Worm (Caenorhabditis elegans): Measurements from ENCODE around the gene F42A9.3.
A peak's percentile ranks its signal among the peaks of the same experiment; 100 is the strongest.

The F42A9.3 gene

DNA sequence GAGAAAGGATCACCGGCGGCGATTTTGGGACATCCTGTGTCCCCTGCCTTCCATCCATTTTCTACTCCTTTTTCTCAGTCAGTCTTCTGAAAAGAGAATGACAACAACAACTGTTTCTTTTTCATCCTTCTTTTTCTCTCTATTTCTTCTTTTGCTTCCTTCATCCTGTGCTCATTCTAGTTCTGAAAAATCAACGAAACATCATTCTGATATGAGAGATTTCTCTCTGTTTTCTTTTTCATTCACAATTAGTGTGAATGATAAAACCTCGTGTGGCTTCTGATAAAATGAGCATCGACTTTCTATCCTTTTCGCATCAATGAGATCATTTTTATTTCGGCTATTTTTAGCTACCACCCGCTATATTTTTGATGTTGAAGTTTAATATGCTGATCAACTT, 11.8 kb upstream of the F42A9.3 start (continued):
- TF ChIP-seq ceh-90 (tag; optimal IDR thresholded peaks at IDR 0.05), result no peak
- no peak for TF ChIP-seq unc-130 (tag; optimal IDR thresholded peaks at IDR 0.05)
- peak; percentile 43 for TF ChIP-seq rnt-1 (tag; optimal IDR thresholded peaks at IDR 0.05)
- TF ChIP-seq efl-3 (GFP tag; optimal IDR thresholded peaks at IDR 0.05), result no peak
- TF ChIP-seq lin-14 (GFP tag; optimal IDR thresholded peaks at IDR 0.05), result peak; percentile 79
- no peak for TF ChIP-seq nhr-84 (tag; optimal IDR thresholded peaks at IDR 0.05)
- 0 out of 2 replicates have a peak, but pooled peaks have one; percentile 10 for TF ChIP-seq unc-98 (GFP tag; IDR thresholded peaks at IDR 0.05)
- no peak for TF ChIP-seq ztf-4 (tag; optimal IDR thresholded peaks at IDR 0.05)
- TF ChIP-seq nhr-20 (tag; optimal IDR thresholded peaks at IDR 0.05), result peak; percentile 50
- TF ChIP-seq aha-1 (tag; optimal IDR thresholded peaks at IDR 0.05), result no peak
- no peak for TF ChIP-seq nhr-237 (tag; optimal IDR thresholded peaks at IDR 0.05)
- TF ChIP-seq fkh-10 (GFP tag; optimal IDR thresholded peaks at IDR 0.05), result no peak
- TF ChIP-seq ama-1 (optimal IDR thresholded peaks at IDR 0.05), result no peak
- TF ChIP-seq tlp-1 (tag; optimal IDR thresholded peaks at IDR 0.05), result no peak
- TF ChIP-seq jun-1 (tag; optimal IDR thresholded peaks at IDR 0.05), result no peak
- TF ChIP-seq nhr-77 (tag; optimal IDR thresholded peaks at IDR 0.05), result no peak
- TF ChIP-seq fkh-8 (tag; optimal IDR thresholded peaks at IDR 0.05), result no peak
- TF ChIP-seq unc-62 (GFP tag; optimal IDR thresholded peaks at IDR 0.05), result no peak
- peak; percentile 20 for TF ChIP-seq tbx-2 (tag; optimal IDR thresholded peaks at IDR 0.05)
- TF ChIP-seq hlh-17 (GFP tag; optimal IDR thresholded peaks at IDR 0.05; ENCODE audit: borderline replicate concordance), result no peak
- peak; percentile 59 to 71 for TF ChIP-seq lsy-2 (tag; optimal IDR thresholded peaks at IDR 0.05)
- TF ChIP-seq mef-2 (tag; optimal IDR thresholded peaks at IDR 0.05), result peak; percentile 80

DNA sequence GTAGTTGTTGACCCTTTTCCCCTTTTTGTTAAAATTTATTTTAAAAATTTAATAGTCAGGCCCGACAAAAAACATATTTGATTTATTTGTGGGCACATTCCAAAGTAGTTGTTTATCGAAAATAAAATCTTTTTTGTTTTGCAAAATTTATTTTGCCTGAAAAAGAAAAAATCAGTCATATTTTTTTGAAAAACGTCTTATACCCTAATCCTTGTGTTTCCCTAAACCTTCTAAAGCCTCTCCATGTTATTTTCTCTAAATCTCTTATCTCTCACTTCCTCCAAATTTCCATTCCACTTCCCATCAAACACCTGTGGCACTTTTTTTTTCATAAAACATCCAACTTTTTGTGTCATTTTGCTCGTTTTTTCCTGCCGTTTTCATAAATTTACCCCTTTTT, 8.9 kb upstream of the F42A9.3 start:
- TF ChIP-seq grh-1 (GFP tag; IDR thresholded peaks at IDR 0.05) (no peak), hpl-2 (GFP tag; optimal IDR thresholded peaks at IDR 0.05) (no peak), unc-98 (GFP tag; IDR thresholded peaks at IDR 0.05) (no peak), unc-62 (GFP tag; optimal IDR thresholded peaks at IDR 0.05) (no peak), aha-1 (tag; optimal IDR thresholded peaks at IDR 0.05) (no peak), aly-2 (tag; optimal IDR thresholded peaks at IDR 0.05) (no peak), elt-3 (tag; optimal IDR thresholded peaks at IDR 0.05) (no peak), tlp-1 (tag; optimal IDR thresholded peaks at IDR 0.05) (no peak), tbx-2 (tag; optimal IDR thresholded peaks at IDR 0.05) (no peak), nhr-47 (tag; optimal IDR thresholded peaks at IDR 0.05) (no peak), C16A3.4 (tag; optimal IDR thresholded peaks at IDR 0.05) (no peak), nhr-84 (tag; optimal IDR thresholded peaks at IDR 0.05) (no peak), dpl-1 (GFP tag; optimal IDR thresholded peaks at IDR 0.05) (no peak), elt-2 (tag; optimal IDR thresholded peaks at IDR 0.05) (no peak), isw-1 (GFP tag; IDR thresholded peaks at IDR 0.05) (no peak), nhr-19 (GFP tag; conservative IDR thresholded peaks at IDR 0.05) (no peak), nhr-12 (tag; optimal IDR thresholded peaks at IDR 0.05) (no peak), egl-27 (tag; optimal IDR thresholded peaks at IDR 0.05) (no peak), nhr-76 (tag; optimal IDR thresholded peaks at IDR 0.05) (no peak), ama-1 (optimal IDR thresholded peaks at IDR 0.05) (no peak)

DNA sequence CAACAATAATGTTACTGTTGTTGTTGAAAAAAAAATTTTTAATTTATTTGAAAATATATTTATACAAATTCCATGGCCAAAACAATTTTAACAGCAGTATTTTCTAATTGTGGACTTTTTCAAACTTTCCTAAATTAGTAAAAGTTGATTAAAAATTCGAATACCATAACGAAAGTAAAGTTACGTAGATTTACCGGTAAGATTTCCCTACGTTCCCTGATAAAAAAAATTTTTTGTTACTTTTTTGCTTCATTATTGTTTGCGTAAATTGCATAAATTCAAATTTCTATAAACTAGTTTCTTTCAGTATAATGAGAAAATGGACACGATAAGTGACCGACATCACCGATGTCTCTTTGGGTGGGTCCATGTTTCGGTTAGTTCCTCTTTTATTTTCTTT, 8.1 kb upstream of the F42A9.3 start, which contains the start of gene F42A9.6:
Gene F42A9.6, plus strand, starts transcription at position 301 of the 400 bp plus-strand sequence.
- TF ChIP-seq hlh-17 (GFP tag; optimal IDR thresholded peaks at IDR 0.05; ENCODE audit: borderline replicate concordance), result no peak
- no peak for TF ChIP-seq tlp-1 (tag; optimal IDR thresholded peaks at IDR 0.05)
- TF ChIP-seq nhr-76 (tag; optimal IDR thresholded peaks at IDR 0.05), result no peak
- TF ChIP-seq lsy-2 (tag; optimal IDR thresholded peaks at IDR 0.05), result no peak
- no peak for TF ChIP-seq nhr-47 (tag; optimal IDR thresholded peaks at IDR 0.05)
- TF ChIP-seq C34B4.2 (tag; optimal IDR thresholded peaks at IDR 0.05), result no peak
- no peak for TF ChIP-seq ztf-11 (tag; optimal IDR thresholded peaks at IDR 0.05)
- TF ChIP-seq elt-3 (tag; optimal IDR thresholded peaks at IDR 0.05), result no peak
- no peak for TF ChIP-seq aly-2 (tag; optimal IDR thresholded peaks at IDR 0.05)
- no peak for TF ChIP-seq ztf-4 (tag; optimal IDR thresholded peaks at IDR 0.05)
- no peak for TF ChIP-seq unc-98 (GFP tag; IDR thresholded peaks at IDR 0.05)
